Worm (Caenorhabditis elegans): ENCODE results near the gene C08H9.15.

C08H9.15 gene

DNA sequence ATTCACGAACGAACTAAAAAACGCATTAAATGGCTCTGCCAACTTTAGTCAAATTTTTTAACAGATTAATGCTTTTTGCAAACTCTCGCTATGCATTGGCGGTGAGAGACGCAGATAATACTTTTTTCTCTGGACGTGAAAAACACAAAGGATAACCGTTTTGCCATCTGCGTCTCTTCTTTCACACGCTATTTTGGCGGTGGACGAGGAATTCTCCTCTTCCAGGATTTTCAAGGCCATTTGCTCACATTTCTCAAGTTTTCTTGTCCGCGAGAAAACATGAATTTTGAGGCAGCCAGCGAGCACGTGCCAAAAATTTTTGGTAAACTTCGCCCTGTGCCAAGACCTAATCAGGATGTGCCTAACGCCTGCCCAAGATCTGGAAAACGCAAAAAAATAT, 50.0 kb downstream of the C08H9.15 start (continued):
- TF ChIP-seq ceh-28 (tag; optimal IDR thresholded peaks at IDR 0.05), result no peak
- TF ChIP-seq pha-4 (tag; optimal IDR thresholded peaks at IDR 0.05), result no peak
- TF ChIP-seq elt-2 (tag; optimal IDR thresholded peaks at IDR 0.05), result no peak
- TF ChIP-seq nhr-67 (tag; optimal IDR thresholded peaks at IDR 0.05), result no peak
- no peak for TF ChIP-seq ceh-16 (tag; optimal IDR thresholded peaks at IDR 0.05)
- no peak for TF ChIP-seq ztf-11 (tag; optimal IDR thresholded peaks at IDR 0.05)
- TF ChIP-seq ZK546.5 (tag; optimal IDR thresholded peaks at IDR 0.05), result no peak

ce11 chrII:9931476-9931875, 50.5 kb downstream of the C08H9.15 start, which contains the start of gene pho-11:
Gene pho-11 (plus strand): TSS chrII:9931849.
- TF ChIP-seq ZK546.5 (tag; optimal IDR thresholded peaks at IDR 0.05) (no peak), elt-2 (tag; optimal IDR thresholded peaks at IDR 0.05) (peak; percentile 72), pqm-1 (tag; optimal IDR thresholded peaks at IDR 0.05) (peak; percentile 65), elt-3 (tag; optimal IDR thresholded peaks at IDR 0.05) (no peak), mml-1 (tag; optimal IDR thresholded peaks at IDR 0.05) (no peak), lsy-12 (tag; optimal IDR thresholded peaks at IDR 0.05) (no peak), nhr-76 (tag; optimal IDR thresholded peaks at IDR 0.05) (no peak), nhr-12 (tag; optimal IDR thresholded peaks at IDR 0.05) (no peak), sea-2 (GFP tag; optimal IDR thresholded peaks at IDR 0.05) (no peak), pha-4 (tag; optimal IDR thresholded peaks at IDR 0.05) (peak; percentile 23)

Data from whole organism, L3 larva.